Worm (Caenorhabditis elegans) whole organism, L1 larva: Measurements from ENCODE around the gene cutl-23.

ENCODE experiments used
- F16B12.6 ChIP-seq: fragments of 150-350 bp; optimal IDR thresholded peaks from 2 replicates; lab custom pipeline; 2014; ENCODE audit warnings: missing biosample characterization, missing genetic modification characterization
- Y116A8C.19 ChIP-seq: sonication (generic microtip); optimal IDR thresholded peaks from 2 replicates; lab custom pipeline; 2016; ENCODE audit warnings: missing compliant biosample characterization, missing genetic modification characterization, borderline replicate concordance
- aly-2 ChIP-seq: fragments of 150-350 bp; optimal IDR thresholded peaks from 2 replicates; lab custom pipeline; 2014; ENCODE audit warnings: missing biosample characterization, missing genetic modification characterization
- blmp-1 ChIP-seq: fragments of 150-350 bp; optimal IDR thresholded peaks from 2 replicates; lab custom pipeline; 2014; ENCODE audit warnings: missing biosample characterization, missing genetic modification characterization
- ceh-63 ChIP-seq: fragments of 200-800 bp; sonication (Bioruptor generic); optimal IDR thresholded peaks from 2 replicates; lab custom pipeline; 2018; ENCODE audit warnings: mild to moderate bottlenecking, missing genetic modification characterization, missing compliant biosample characterization
- ceh-88 ChIP-seq: fragments of 200-800 bp; sonication (Bioruptor generic); IDR thresholded peaks from 2 replicates; pipeline ENCODE4 v1.3.6; 2022; ENCODE audit warnings: missing genetic modification characterization, missing compliant biosample characterization
- ces-1 ChIP-seq: fragments of 150-350 bp; optimal IDR thresholded peaks from 2 replicates; lab custom pipeline; 2014; ENCODE audit warnings: missing biosample characterization, missing genetic modification reagents, missing genetic modification characterization
- dsc-1 ChIP-seq: sonication (generic microtip); optimal IDR thresholded peaks from 2 replicates; lab custom pipeline; 2016; ENCODE audit warnings: mild to moderate bottlenecking, missing genetic modification characterization, missing compliant biosample characterization
- efl-1 ChIP-seq, 4 experiments: fragments of 150-350 bp; optimal IDR thresholded peaks in 3 of 4; peaks in 1 of 4; 1 replicate in 1 of 4; 2 replicates in 3 of 4; lab custom pipeline; 2014; ENCODE audit warnings: missing biosample characterization in 2 of 4, missing genetic modification characterization in 2 of 4, missing genetic modification reagents in 2 of 4
- efl-3 ChIP-seq: fragments of 200-800 bp; sonication (Bioruptor generic); optimal IDR thresholded peaks from 2 replicates; lab custom pipeline; 2018; ENCODE audit warnings: mild to moderate bottlenecking, missing genetic modification characterization, missing compliant biosample characterization
- egl-13 ChIP-seq: sonication (generic microtip); optimal IDR thresholded peaks from 2 replicates; lab custom pipeline; 2016; ENCODE audit warnings: missing genotype, missing genetic modification reagents, missing genetic modification characterization, missing compliant biosample characterization
- elt-2 ChIP-seq: sonication (generic microtip); optimal IDR thresholded peaks from 2 replicates; lab custom pipeline; 2016; ENCODE audit warnings: missing genetic modification characterization, mild to moderate bottlenecking, inconsistent platforms, missing compliant biosample characterization, missing genetic modification reagents
- fkh-10 ChIP-seq: sonication (generic microtip); optimal IDR thresholded peaks from 2 replicates; lab custom pipeline; 2017; ENCODE audit warnings: missing biosample characterization, missing genetic modification reagents, missing genetic modification characterization
- fkh-4 ChIP-seq: sonication (generic microtip); optimal IDR thresholded peaks from 2 replicates; lab custom pipeline; 2016; ENCODE audit warnings: missing compliant biosample characterization, missing genetic modification characterization, borderline replicate concordance
- fos-1 ChIP-seq: fragments of 150-350 bp; optimal IDR thresholded peaks from 2 replicates; lab custom pipeline; 2014; ENCODE audit warnings: missing biosample characterization, missing genetic modification characterization
- grh-1 ChIP-seq: fragments of 200-800 bp; sonication (Bioruptor generic); IDR thresholded peaks from 2 replicates; pipeline ENCODE4 v1.3.6; 2022; ENCODE audit warnings: missing genetic modification reagents, missing genetic modification characterization, missing compliant biosample characterization
- hlh-4 ChIP-seq: sonication (generic microtip); optimal IDR thresholded peaks from 2 replicates; lab custom pipeline; 2016; ENCODE audit warnings: mild to moderate bottlenecking, missing genetic modification characterization, missing compliant biosample characterization
- hpl-2 ChIP-seq: fragments of 150-350 bp; optimal IDR thresholded peaks from 2 replicates; lab custom pipeline; 2014; ENCODE audit warnings: missing biosample characterization, missing genetic modification reagents, missing genetic modification characterization
- isw-1 ChIP-seq: fragments of 200-800 bp; sonication (Bioruptor generic); IDR thresholded peaks from 2 replicates; pipeline ENCODE4 v1.3.6; 2022; ENCODE audit warnings: missing genetic modification characterization, missing compliant biosample characterization
- jun-1 ChIP-seq: fragments of 150-350 bp; optimal IDR thresholded peaks from 2 replicates; lab custom pipeline; 2014; ENCODE audit warnings: missing biosample characterization, missing genetic modification reagents, missing genetic modification characterization
- lin-14 ChIP-seq: fragments of 200-800 bp; sonication (Bioruptor generic); optimal IDR thresholded peaks from 2 replicates; lab custom pipeline; 2018; ENCODE audit warnings: mild to moderate bottlenecking, missing genetic modification characterization, moderate library complexity, missing compliant biosample characterization
- lin-35 ChIP-seq, 2 experiments: fragments of 150-350 bp; optimal IDR thresholded peaks; 2 replicates each; lab custom pipeline; 2014; ENCODE audit warnings: missing biosample characterization in 2 of 2, missing genetic modification characterization in 2 of 2, missing genetic modification reagents in 2 of 2
- lin-39 ChIP-seq: fragments of 150-350 bp; optimal IDR thresholded peaks from 2 replicates; lab custom pipeline; 2014; ENCODE audit warnings: missing biosample characterization, missing genetic modification reagents, missing genetic modification characterization
- lir-3 ChIP-seq: sonication (generic microtip); optimal IDR thresholded peaks from 2 replicates; lab custom pipeline; 2016; ENCODE audit warnings: mild to moderate bottlenecking, missing genetic modification characterization, moderate library complexity, missing compliant biosample characterization; ENCODE audit not compliant: poor library complexity
- mab-9 ChIP-seq: fragments of 200-800 bp; sonication (Bioruptor generic); IDR thresholded peaks from 2 replicates; pipeline ENCODE4 v1.3.6; 2022; ENCODE audit warnings: missing genetic modification reagents, missing genetic modification characterization, missing compliant biosample characterization
- mep-1 ChIP-seq: fragments of 150-350 bp; optimal IDR thresholded peaks from 2 replicates; lab custom pipeline; 2014; ENCODE audit warnings: missing biosample characterization, missing genetic modification characterization
- nhr-12 ChIP-seq: sonication (generic microtip); optimal IDR thresholded peaks from 2 replicates; lab custom pipeline; 2017; ENCODE audit warnings: missing biosample characterization, missing genetic modification characterization
- nhr-19 ChIP-seq: fragments of 200-800 bp; sonication (Bioruptor generic); conservative IDR thresholded peaks from 2 replicates; pipeline ENCODE4 v1.3.6; 2022; ENCODE audit warnings: missing genetic modification characterization, missing compliant biosample characterization
- nhr-20 ChIP-seq: sonication (generic microtip); optimal IDR thresholded peaks from 2 replicates; lab custom pipeline; 2016; ENCODE audit warnings: mild to moderate bottlenecking, missing genetic modification characterization, missing compliant biosample characterization
- nhr-237 ChIP-seq: fragments of 150-350 bp; optimal IDR thresholded peaks from 2 replicates; lab custom pipeline; 2014; ENCODE audit warnings: missing biosample characterization, missing genetic modification characterization
- nhr-28 ChIP-seq: fragments of 150-350 bp; optimal IDR thresholded peaks from 2 replicates; lab custom pipeline; 2014; ENCODE audit warnings: missing biosample characterization, missing genetic modification characterization
- nhr-47 ChIP-seq: sonication (generic microtip); optimal IDR thresholded peaks from 2 replicates; lab custom pipeline; 2016; ENCODE audit warnings: mild to moderate bottlenecking, missing genetic modification characterization, moderate library complexity, missing compliant biosample characterization
- nhr-71 ChIP-seq: sonication (generic microtip); optimal IDR thresholded peaks from 2 replicates; lab custom pipeline; 2016; ENCODE audit warnings: mild to moderate bottlenecking, missing genetic modification characterization, moderate library complexity, missing compliant biosample characterization
- nhr-76 ChIP-seq: sonication (generic microtip); optimal IDR thresholded peaks from 2 replicates; lab custom pipeline; 2017; ENCODE audit warnings: missing biosample characterization, missing genetic modification characterization
- nhr-77 ChIP-seq: fragments of 150-350 bp; optimal IDR thresholded peaks from 2 replicates; lab custom pipeline; 2014; ENCODE audit warnings: missing biosample characterization, missing genetic modification characterization
- nhr-85 ChIP-seq: sonication (generic microtip); peaks from one replicate; lab custom pipeline; 2016; ENCODE audit warnings: missing genetic modification characterization, inconsistent platforms, missing compliant biosample characterization
- nhr-90 ChIP-seq: sonication (generic microtip); optimal IDR thresholded peaks from 2 replicates; lab custom pipeline; 2016; ENCODE audit warnings: mild to moderate bottlenecking, missing genetic modification characterization, missing compliant biosample characterization; ENCODE audit not compliant: poor library complexity
- pag-3 ChIP-seq: sonication (generic microtip); optimal IDR thresholded peaks from 2 replicates; lab custom pipeline; 2017; ENCODE audit warnings: missing genetic modification characterization, mild to moderate bottlenecking, missing compliant biosample characterization, antibody characterized with exemption, borderline replicate concordance; ENCODE audit not compliant: insufficient read depth
- pqm-1 ChIP-seq: sonication (generic microtip); optimal IDR thresholded peaks from 3 replicates; lab custom pipeline; 2017; ENCODE audit warnings: missing biosample characterization, missing genetic modification characterization
- rnt-1 ChIP-seq: sonication (generic microtip); optimal IDR thresholded peaks from 2 replicates; lab custom pipeline; 2016; ENCODE audit warnings: mild to moderate bottlenecking, missing genetic modification characterization, moderate library complexity, missing compliant biosample characterization
- skn-1 ChIP-seq: fragments of 150-350 bp; optimal IDR thresholded peaks from 2 replicates; lab custom pipeline; 2014; ENCODE audit warnings: missing biosample characterization, missing genetic modification characterization
- snu-23 ChIP-seq: sonication (generic microtip); optimal IDR thresholded peaks from 2 replicates; lab custom pipeline; 2016; ENCODE audit warnings: missing genetic modification characterization, missing compliant biosample characterization
- sox-4 ChIP-seq: sonication (generic microtip); optimal IDR thresholded peaks from 2 replicates; lab custom pipeline; 2016; ENCODE audit warnings: missing genetic modification characterization, missing compliant biosample characterization
- sptf-1 ChIP-seq: fragments of 150-350 bp; optimal IDR thresholded peaks from 2 replicates; lab custom pipeline; 2014; ENCODE audit warnings: missing biosample characterization, missing genetic modification characterization
- sup-37 ChIP-seq: fragments of 200-800 bp; sonication (Bioruptor generic); optimal IDR thresholded peaks from 2 replicates; lab custom pipeline; 2018; ENCODE audit warnings: mild to moderate bottlenecking, missing genetic modification characterization, missing compliant biosample characterization
- unc-30 ChIP-seq: sonication (generic microtip); optimal IDR thresholded peaks from 2 replicates; lab custom pipeline; 2017; ENCODE audit warnings: missing biosample characterization, missing genetic modification characterization
- unc-62 ChIP-seq: fragments of 150-350 bp; optimal IDR thresholded peaks from 2 replicates; lab custom pipeline; 2014; ENCODE audit warnings: missing biosample characterization, missing genetic modification reagents, missing genetic modification characterization
- unc-86 ChIP-seq: sonication (generic microtip); optimal IDR thresholded peaks from 2 replicates; lab custom pipeline; 2016; ENCODE audit warnings: missing genetic modification characterization, missing compliant biosample characterization
- vab-15 ChIP-seq: sonication (generic microtip); optimal IDR thresholded peaks from 2 replicates; lab custom pipeline; 2017; ENCODE audit warnings: missing genotype, mild to moderate bottlenecking, missing genetic modification characterization, missing compliant biosample characterization
- xbp-1 ChIP-seq: sonication (generic microtip); optimal IDR thresholded peaks from 2 replicates; lab custom pipeline; 2016; ENCODE audit warnings: missing genetic modification characterization, missing compliant biosample characterization
- zag-1 ChIP-seq: fragments of 150-350 bp; optimal IDR thresholded peaks from 2 replicates; lab custom pipeline; 2014; ENCODE audit warnings: missing biosample characterization, missing genetic modification characterization
- zip-4 ChIP-seq: fragments of 200-800 bp; sonication (Bioruptor generic); optimal IDR thresholded peaks from 2 replicates; lab custom pipeline; 2018; ENCODE audit warnings: mild to moderate bottlenecking, missing genetic modification characterization, moderate library complexity, missing compliant biosample characterization
- ztf-4 ChIP-seq: fragments of 150-350 bp; optimal IDR thresholded peaks from 2 replicates; lab custom pipeline; 2014; ENCODE audit warnings: missing biosample characterization, missing genetic modification characterization

Gene cutl-23

DNA sequence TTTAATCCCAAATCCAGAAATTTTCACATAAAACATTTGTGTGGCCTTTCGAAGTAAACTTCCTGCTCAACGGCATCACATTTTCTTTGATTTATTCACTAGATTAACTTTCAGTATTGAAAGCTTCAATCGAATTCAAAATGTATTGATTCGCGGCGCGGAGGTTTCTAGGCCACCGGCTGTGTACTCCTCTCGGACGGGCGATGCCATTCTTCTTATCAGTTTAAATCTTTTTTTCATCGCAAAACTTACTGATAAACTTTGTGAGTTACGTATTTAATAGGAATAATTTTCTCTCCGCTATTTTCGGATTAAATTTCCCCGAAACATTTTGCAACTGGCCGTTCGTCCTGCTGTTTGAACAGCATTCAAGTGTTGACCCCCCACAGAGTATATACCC, 48.1 kb upstream of the cutl-23 start (continued):
- TF ChIP-seq jun-1 (tag; lab: Kevin White, UChicago) (peak; percentile 61), hpl-2 (GFP tag; lab: Kevin White, UChicago) (no peak), nhr-85 (tag; lab: Kevin White, UChicago) (peak; percentile 89), snu-23 (peak; percentile 83), lin-39 (tag; lab: Kevin White, UChicago) (peak; percentile 34), lir-3 (tag; lab: Kevin White, UChicago) (peak; percentile 94), vab-15 (tag; lab: Kevin White, UChicago) (no peak), lin-14 (GFP tag; lab: Kevin White, UChicago) (peak; percentile 77), aly-2 (tag; lab: Kevin White, UChicago) (no peak), F16B12.6 (tag; lab: Kevin White, UChicago) (no peak), rnt-1 (peak; percentile 98), nhr-76 (tag; lab: Kevin White, UChicago) (no peak), nhr-90 (tag; lab: Kevin White, UChicago) (peak; percentile 93), nhr-12 (tag; lab: Kevin White, UChicago) (no peak), zip-4 (GFP tag; lab: Kevin White, UChicago) (peak; percentile 51), nhr-47 (tag; lab: Kevin White, UChicago) (peak; percentile 88), mep-1 (tag; lab: Kevin White, UChicago) (no peak), nhr-28 (no peak), xbp-1 (tag; lab: Kevin White, UChicago) (peak; percentile 85), fos-1 (tag; lab: Kevin White, UChicago) (peak; percentile 28), unc-30 (tag; lab: Kevin White, UChicago) (no peak), unc-62 (GFP tag; lab: Kevin White, UChicago) (no peak), nhr-237 (tag; lab: Kevin White, UChicago) (no peak), elt-2 (tag; lab: Kevin White, UChicago) (peak; percentile 96), nhr-19 (GFP tag; lab: Robert Waterston, UW) (peak; percentile 85), skn-1 (tag; lab: Kevin White, UChicago) (peak; percentile 52), sptf-1 (no peak), fkh-10 (GFP tag; lab: Kevin White, UChicago) (peak; percentile 34), Y116A8C.19 (tag; lab: Kevin White, UChicago) (peak; percentile 68), zag-1 (tag; lab: Kevin White, UChicago) (no peak), ztf-4 (tag; lab: Kevin White, UChicago) (peak; percentile 69), pqm-1 (no peak), sup-37 (peak; percentile 52), isw-1 (GFP tag; lab: Robert Waterston, UW) (peak; percentile 54), ceh-63 (GFP tag; lab: Kevin White, UChicago) (no peak), nhr-77 (tag; lab: Kevin White, UChicago) (peak; percentile 22), egl-13 (tag; lab: Kevin White, UChicago) (peak; percentile 80), nhr-71 (tag; lab: Kevin White, UChicago) (peak; percentile 91), ceh-88 (GFP tag; lab: Robert Waterston, UW) (no peak), efl-3 (GFP tag; lab: Kevin White, UChicago) (peak; percentile 37), blmp-1 (tag; lab: Kevin White, UChicago) (no peak), dsc-1 (tag; lab: Kevin White, UChicago) (peak; percentile 92), unc-86 (tag; lab: Kevin White, UChicago) (peak; percentile 55), sox-4 (tag; lab: Kevin White, UChicago) (peak; percentile 93), fkh-4 (tag; lab: Kevin White, UChicago) (peak; percentile 93), lin-35 (GFP tag; optimal IDR thresholded peaks at IDR 0.05; lab: Kevin White, UChicago) (peak; percentile 86 to 92), nhr-20 (tag; lab: Kevin White, UChicago) (peak; percentile 85), mab-9 (GFP tag; lab: Robert Waterston, UW) (peak; percentile 60), ces-1 (GFP tag; lab: Kevin White, UChicago) (no peak), efl-1 (optimal IDR thresholded peaks at IDR 0.05; lab: Kevin White, UChicago) (peak; percentile 91 to 93), efl-1 (GFP tag; optimal IDR thresholded peaks at IDR 0.05 in 1 of 2; lab: Kevin White, UChicago) (peak; percentile 90 to 99), hlh-4 (tag; lab: Kevin White, UChicago) (peak; percentile 13), grh-1 (GFP tag; lab: Robert Waterston, UW) (peak; percentile 65), pag-3 (tag; lab: Kevin White, UChicago) (peak; percentile 69)
